Worm (Caenorhabditis elegans) whole organism, L4/young adult: ENCODE data around the gene F38A1.13.

Source experiments
- W03F9.2 ChIP-seq: fragments of 150-350 bp; optimal IDR thresholded peaks from 2 replicates; lab custom pipeline; 2014; ENCODE audit warnings: missing biosample characterization, missing genetic modification characterization
- dao-5 ChIP-seq: sonication (generic microtip); optimal IDR thresholded peaks from 2 replicates; lab custom pipeline; 2016; ENCODE audit warnings: missing genotype, missing genetic modification characterization, moderate library complexity, missing compliant biosample characterization
- him-1 ChIP-seq: sonication (generic microtip); optimal IDR thresholded peaks from 2 replicates; lab custom pipeline; 2016; ENCODE audit warnings: missing genotype, missing genetic modification reagents, missing genetic modification characterization, missing compliant biosample characterization

DNA sequence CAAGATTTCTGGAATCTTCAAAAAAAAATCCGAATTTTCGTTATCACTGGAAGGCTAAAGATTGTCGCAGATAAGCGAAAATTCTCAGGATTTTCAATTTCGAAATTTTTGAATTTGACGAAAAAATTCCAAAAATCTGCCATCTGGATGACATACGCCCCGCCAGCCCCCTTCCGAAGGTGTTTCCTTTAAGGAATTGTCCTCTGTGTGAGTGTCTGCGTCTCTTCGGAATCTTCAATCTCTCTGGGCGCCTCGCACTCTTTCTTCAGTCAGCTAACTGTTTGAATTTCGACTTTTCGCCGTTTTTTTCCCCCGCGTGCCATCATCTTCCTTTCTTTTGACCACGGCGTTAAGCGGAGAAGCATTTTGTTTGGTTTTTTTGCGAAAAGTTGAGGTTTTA, 21.5 kb downstream of the F38A1.13 start:
- no peak for TF ChIP-seq W03F9.2 (tag; lab: Kevin White, UChicago)
- TF ChIP-seq him-1 (tag; lab: Kevin White, UChicago), result no peak
- no peak for TF ChIP-seq dao-5
